Worm (Caenorhabditis elegans): ENCODE results near the gene mfsd-11.

The mfsd-11 gene

DNA sequence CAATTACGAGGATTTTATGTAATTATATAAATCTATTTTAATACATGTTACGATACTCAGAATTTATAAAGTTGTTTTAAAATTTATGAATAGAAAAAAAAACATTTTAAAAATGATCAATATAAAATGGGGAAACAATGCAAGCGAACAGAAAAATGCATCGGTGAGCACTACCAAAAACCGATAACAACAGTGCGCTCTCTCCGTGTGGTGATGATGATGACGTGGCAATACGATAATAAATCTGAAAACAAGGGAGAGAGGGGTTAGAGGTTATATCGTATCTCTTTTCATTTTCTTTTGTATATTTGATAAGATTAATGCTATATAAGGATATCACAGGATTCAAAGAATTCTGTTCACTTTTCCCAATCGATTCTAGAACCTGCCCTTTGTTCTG, 8.0 kb downstream of the mfsd-11 start:
- TF ChIP-seq sdz-12 (GFP tag; optimal IDR thresholded peaks at IDR 0.05) (no peak), Y5F2A.4 (GFP tag; optimal IDR thresholded peaks at IDR 0.05) (no peak), zip-2 (tag; optimal IDR thresholded peaks at IDR 0.05) (no peak), zag-1 (tag; optimal IDR thresholded peaks at IDR 0.05) (no peak), daf-16 (GFP tag; optimal IDR thresholded peaks at IDR 0.05) (no peak), daf-16 (tag; optimal IDR thresholded peaks at IDR 0.05) (peak; percentile 72), lin-15B (tag; optimal IDR thresholded peaks at IDR 0.05) (no peak), nhr-28 (tag; optimal IDR thresholded peaks at IDR 0.05) (peak; percentile 30), pqm-1 (tag; optimal IDR thresholded peaks at IDR 0.05) (peak; percentile 20), ztf-11 (tag; optimal IDR thresholded peaks at IDR 0.05) (no peak), spr-1 (tag; optimal IDR thresholded peaks at IDR 0.05) (no peak), unc-62 (GFP tag; optimal IDR thresholded peaks at IDR 0.05 in 1 of 2) (peak in 1 of 2 experiments; percentile 85), unc-62 (tag; optimal IDR thresholded peaks at IDR 0.05) (no peak), php-3 (GFP tag; IDR thresholded peaks at IDR 0.05) (no peak), nhr-42 (GFP tag; IDR thresholded peaks at IDR 0.05) (no peak), T20F7.1 (GFP tag; optimal IDR thresholded peaks at IDR 0.05) (no peak), dve-1 (tag; optimal IDR thresholded peaks at IDR 0.05; ENCODE audit: insufficient read depth) (peak; percentile 47), mep-1 (tag; optimal IDR thresholded peaks at IDR 0.05) (no peak)

DNA sequence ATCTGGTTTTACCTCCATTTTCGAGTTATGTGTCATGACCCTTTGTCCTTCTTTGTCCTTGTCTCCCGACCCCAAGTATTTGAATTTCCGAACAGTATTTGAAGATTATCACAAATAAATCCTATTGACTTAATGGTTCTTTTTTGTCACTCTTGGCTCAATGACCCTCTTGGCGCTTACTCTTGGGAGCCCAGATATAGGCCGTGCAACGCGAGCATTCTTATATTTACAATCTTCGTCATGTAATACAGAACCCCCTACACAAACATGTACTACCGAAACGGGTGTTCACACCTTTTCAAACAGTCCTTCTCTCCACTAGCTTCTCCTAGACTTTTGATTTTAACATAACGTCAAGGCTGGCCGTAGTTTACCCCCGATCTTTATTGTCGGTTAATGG, 10.2 kb downstream of the mfsd-11 start, which contains the start of gene M153.5:
Gene M153.5 (plus strand): TSS at position 301 of the 400 bp plus-strand sequence.
- TF ChIP-seq F26F4.8 (GFP tag; conservative IDR thresholded peaks at IDR 0.05) (no peak), D1046.2 (GFP tag; IDR thresholded peaks at IDR 0.05) (no peak), mdl-1 (tag; optimal IDR thresholded peaks at IDR 0.05) (no peak), daf-19 (GFP tag; conservative IDR thresholded peaks at IDR 0.05) (no peak), dmd-8 (GFP tag; IDR thresholded peaks at IDR 0.05) (no peak), nhr-77 (tag; optimal IDR thresholded peaks at IDR 0.05) (no peak), daf-16 (GFP tag; optimal IDR thresholded peaks at IDR 0.05) (no peak), daf-16 (tag; optimal IDR thresholded peaks at IDR 0.05) (no peak), mes-2 (tag; optimal IDR thresholded peaks at IDR 0.05; ENCODE audit: poor library complexity, severe bottlenecking) (no peak), tag-97 (GFP tag; IDR thresholded peaks at IDR 0.05) (no peak), hif-1 (tag; optimal IDR thresholded peaks at IDR 0.05) (no peak)

DNA sequence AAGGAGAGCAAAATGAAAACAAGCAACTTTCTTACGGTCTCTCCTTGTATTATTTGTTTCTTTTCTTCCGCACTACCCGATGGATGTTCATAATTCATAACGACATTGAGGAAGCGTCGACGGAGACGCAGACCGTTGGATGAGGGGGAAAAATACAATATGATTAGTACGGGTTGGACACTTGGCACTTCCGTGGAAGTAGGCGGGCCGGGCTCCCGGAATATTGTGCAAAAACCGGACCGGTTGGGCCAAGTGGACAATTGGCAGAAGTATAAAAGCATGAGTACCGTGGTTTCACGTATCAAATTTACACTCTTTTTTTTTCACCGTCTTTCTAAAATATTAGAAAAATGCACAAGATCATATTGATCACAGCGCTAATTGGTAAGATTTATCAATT, 11.3 kb downstream of the mfsd-11 start, which contains the start of gene M153.3:
Gene M153.3 (plus strand): TSS at position 301 of the 400 bp plus-strand sequence.
- no peak for TF ChIP-seq daf-19 (GFP tag; conservative IDR thresholded peaks at IDR 0.05)
- TF ChIP-seq hmg-1.1 (GFP tag; IDR thresholded peaks at IDR 0.05), result no peak
- no peak for TF ChIP-seq lin-1 (GFP tag; IDR thresholded peaks at IDR 0.05)
- TF ChIP-seq F49E8.2 (tag; optimal IDR thresholded peaks at IDR 0.05; ENCODE audit: borderline replicate concordance), result no peak
- TF ChIP-seq lin-38 (GFP tag; IDR thresholded peaks at IDR 0.05), result no peak
- no peak for TF ChIP-seq zip-2 (tag; optimal IDR thresholded peaks at IDR 0.05)
- TF ChIP-seq attf-4 (tag; optimal IDR thresholded peaks at IDR 0.05), result no peak
- no peak for TF ChIP-seq set-16 (GFP tag; IDR thresholded peaks at IDR 0.05)
- no peak for TF ChIP-seq daf-8 (GFP tag; IDR thresholded peaks at IDR 0.05)
- no peak for TF ChIP-seq gei-8 (GFP tag; optimal IDR thresholded peaks at IDR 0.05)

DNA sequence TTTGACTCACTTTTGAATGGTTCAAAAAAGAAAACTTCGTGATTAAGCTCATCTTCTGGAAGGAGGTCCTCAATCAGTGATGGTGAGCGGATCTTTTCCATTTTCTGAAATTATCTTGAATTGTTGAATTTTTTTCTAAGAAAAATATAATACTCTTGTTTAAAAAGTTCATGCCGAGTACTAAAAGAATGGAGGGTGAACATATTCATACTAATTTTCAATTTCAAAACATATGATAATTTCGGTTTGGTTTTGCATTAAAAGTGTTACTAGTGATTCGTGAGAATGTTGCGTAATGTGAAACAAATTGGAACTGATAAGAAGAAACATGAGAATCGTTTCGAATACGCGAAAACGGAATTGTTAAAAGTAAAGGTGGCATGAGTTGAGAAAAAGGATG, 12.9 kb downstream of the mfsd-11 start, which contains the start of gene lyst-1:
Gene lyst-1 (minus strand): TSS at position 101 of the 400 bp plus-strand sequence.
- TF ChIP-seq nhr-237 (tag; optimal IDR thresholded peaks at IDR 0.05), result no peak
- TF ChIP-seq lsy-2 (tag; optimal IDR thresholded peaks at IDR 0.05), result no peak
- no peak for TF ChIP-seq duxl-1 (tag; optimal IDR thresholded peaks at IDR 0.05; ENCODE audit: poor library complexity)
- no peak for TF ChIP-seq F49E8.2 (tag; optimal IDR thresholded peaks at IDR 0.05; ENCODE audit: borderline replicate concordance)
- no peak for TF ChIP-seq nhr-48 (tag; optimal IDR thresholded peaks at IDR 0.05)
- no peak for TF ChIP-seq nhr-25 (tag; optimal IDR thresholded peaks at IDR 0.05; ENCODE audit: borderline replicate concordance, insufficient read depth)
- TF ChIP-seq lin-13 (GFP tag; optimal IDR thresholded peaks at IDR 0.05), result no peak
- TF ChIP-seq ceh-62 (tag; optimal IDR thresholded peaks at IDR 0.05), result no peak
- no peak for TF ChIP-seq madf-5 (GFP tag; IDR thresholded peaks at IDR 0.05)

Measured in whole organism, L4 larva.